Worm (Caenorhabditis elegans) whole organism, L1 larva: ENCODE data around the gene T04A8.7.

Experiments used
- aha-1 ChIP-seq: fragments of 150-350 bp; optimal IDR thresholded peaks from 2 replicates; lab custom pipeline; 2014; ENCODE audit warnings: missing biosample characterization, missing genetic modification characterization
- ceh-82 ChIP-seq, 3 experiments: fragments of 150-350 bp in 1 of 3; sonication (generic microtip) in 2 of 3; optimal IDR thresholded peaks; 2 replicates each; lab custom pipeline; 2014 to 2017; ENCODE audit warnings: missing biosample characterization in 3 of 3, missing genetic modification characterization in 3 of 3
- ceh-88 ChIP-seq: fragments of 200-800 bp; sonication (Bioruptor generic); IDR thresholded peaks from 2 replicates; pipeline ENCODE4 v1.3.6; 2022; ENCODE audit warnings: missing genetic modification characterization, missing compliant biosample characterization
- elt-2 ChIP-seq: sonication (generic microtip); optimal IDR thresholded peaks from 2 replicates; lab custom pipeline; 2016; ENCODE audit warnings: missing genetic modification characterization, mild to moderate bottlenecking, inconsistent platforms, missing compliant biosample characterization, missing genetic modification reagents
- lsy-2 ChIP-seq, 2 experiments: fragments of 150-350 bp; optimal IDR thresholded peaks; 2 replicates each; lab custom pipeline; 2014; ENCODE audit warnings: missing biosample characterization in 2 of 2, missing genetic modification characterization in 2 of 2
- nhr-12 ChIP-seq: sonication (generic microtip); optimal IDR thresholded peaks from 2 replicates; lab custom pipeline; 2017; ENCODE audit warnings: missing biosample characterization, missing genetic modification characterization
- nhr-237 ChIP-seq: fragments of 150-350 bp; optimal IDR thresholded peaks from 2 replicates; lab custom pipeline; 2014; ENCODE audit warnings: missing biosample characterization, missing genetic modification characterization
- nhr-76 ChIP-seq: sonication (generic microtip); optimal IDR thresholded peaks from 2 replicates; lab custom pipeline; 2017; ENCODE audit warnings: missing biosample characterization, missing genetic modification characterization
- skn-1 ChIP-seq: fragments of 150-350 bp; optimal IDR thresholded peaks from 2 replicates; lab custom pipeline; 2014; ENCODE audit warnings: missing biosample characterization, missing genetic modification characterization
- unc-30 ChIP-seq: sonication (generic microtip); optimal IDR thresholded peaks from 2 replicates; lab custom pipeline; 2017; ENCODE audit warnings: missing biosample characterization, missing genetic modification characterization
- ztf-11 ChIP-seq, 2 experiments: sonication (generic microtip); optimal IDR thresholded peaks; 2 replicates each; lab custom pipeline; 2016 to 2017; ENCODE audit warnings: missing genetic modification characterization in 2 of 2, missing biosample characterization in 1 of 2, missing compliant biosample characterization in 1 of 2

DNA sequence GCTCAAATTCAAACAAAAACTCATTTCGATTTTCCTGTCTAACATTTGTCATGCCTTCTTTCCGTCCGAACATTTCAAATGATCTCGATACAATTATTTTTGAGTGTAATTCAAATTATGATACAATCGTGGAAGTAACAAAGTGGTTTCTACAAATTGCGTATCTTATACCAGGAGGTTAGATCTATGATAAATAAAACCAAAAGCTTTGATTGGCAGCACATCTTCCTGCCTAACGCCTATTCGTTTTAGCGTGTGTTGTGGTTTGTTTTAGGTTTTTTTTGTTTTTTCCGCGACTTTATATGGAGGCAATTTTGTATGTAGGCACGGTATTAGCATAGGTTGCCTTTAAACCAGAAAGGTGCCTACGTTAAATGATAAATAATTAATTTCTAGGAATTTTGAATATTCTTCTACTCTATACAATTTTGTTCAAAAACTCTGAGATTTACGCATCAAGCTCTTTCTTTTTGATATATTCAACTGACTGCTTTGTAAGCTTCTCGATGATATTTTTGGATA, 15.1 kb upstream of the T04A8.7 start, which contains the start of gene srg-11:
- TF ChIP-seq nhr-237 (tag; lab: Kevin White, UChicago) (no peak), skn-1 (tag; lab: Kevin White, UChicago) (no peak), ceh-82 (tag; optimal IDR thresholded peaks at IDR 0.05; lab: Kevin White, UChicago) (no peak), nhr-76 (no peak), aha-1 (no peak), unc-30 (tag; lab: Kevin White, UChicago) (no peak), ceh-88 (GFP tag; lab: Robert Waterston, UW) (no peak), elt-2 (no peak), ztf-11 (tag; optimal IDR thresholded peaks at IDR 0.05; lab: Kevin White, UChicago) (no peak), nhr-12 (tag; lab: Kevin White, UChicago) (no peak), lsy-2 (tag; optimal IDR thresholded peaks at IDR 0.05; lab: Kevin White, UChicago) (no peak)
